Fruit fly (Drosophila melanogaster) S2 (cell line): Measurements from ENCODE around the gene fkh.

Experiments
- CG8478 ChIP-seq: fragments of >200 bp; optimal IDR thresholded peaks from 2 replicates; lab custom pipeline; 2018
- CTCF ChIP-seq, 2 experiments: fragments of >200 bp; optimal IDR thresholded peaks; 2 replicates each; lab custom pipeline; 2018

- TF ChIP-seq CTCF (optimal IDR thresholded peaks at IDR 0.05; lab: Kevin White, UChicago), result no peak
- TF ChIP-seq CG8478 (lab: Kevin White, UChicago), result no peak
These were observed 12.1 kb downstream of the fkh start for dm6 chr3R:28572692-28573643.
